Fruit fly (Drosophila melanogaster): ENCODE data around the gene CG43084.
A peak's percentile ranks its signal among the peaks of the same experiment; 100 is the strongest.

Gene CG43084

dm6 chr3L:15639978-15640377 lies 10.7 kb upstream of the CG43084 start (continued):
- TF ChIP-seq bsh (GFP tag; optimal IDR thresholded peaks at IDR 0.05), result peak in 1 of 2 experiments; percentile 32
- TF ChIP-seq Oli (tag; optimal IDR thresholded peaks at IDR 0.05), result peak; percentile 26
- no peak for TF ChIP-seq D19A (tag; optimal IDR thresholded peaks at IDR 0.05)
- TF ChIP-seq CG6254 (GFP tag; optimal IDR thresholded peaks at IDR 0.05), result no peak
- peak; percentile 1 for TF ChIP-seq NC2β (GFP tag; optimal IDR thresholded peaks at IDR 0.05)
- no peak for TF ChIP-seq NC2α (GFP tag; optimal IDR thresholded peaks at IDR 0.05)
- no peak for TF ChIP-seq z (GFP tag; IDR thresholded peaks at IDR 0.05)
- TF ChIP-seq bbx (GFP tag; IDR thresholded peaks at IDR 0.05; ENCODE audit: partially characterized antibody), result no peak
- no peak for TF ChIP-seq stwl (tag; optimal IDR thresholded peaks at IDR 0.05)
- TF ChIP-seq E2f1 (GFP tag; IDR thresholded peaks at IDR 0.05), result no peak
- no peak for TF ChIP-seq Hr78 (GFP tag; optimal IDR thresholded peaks at IDR 0.05)
- 0 out of 3 replicates have a peak, but pooled peaks have one; percentile 27 for TF ChIP-seq CG11093 (GFP tag; IDR thresholded peaks at IDR 0.05)
- no peak for TF ChIP-seq lbe (GFP tag; optimal IDR thresholded peaks at IDR 0.05)
- no peak for TF ChIP-seq Gsc (GFP tag; IDR thresholded peaks at IDR 0.05)
- no peak for TF ChIP-seq Deaf1 (tag; optimal IDR thresholded peaks at IDR 0.05)
- peak; percentile 23 for TF ChIP-seq unpg (GFP tag; optimal IDR thresholded peaks at IDR 0.05)
- TF ChIP-seq sima (GFP tag; optimal IDR thresholded peaks at IDR 0.05), result no peak
- peak; percentile 11 for TF ChIP-seq Ssrp (tag; optimal IDR thresholded peaks at IDR 0.05)
- no peak for TF ChIP-seq CG2202 (tag; optimal IDR thresholded peaks at IDR 0.05)
- TF ChIP-seq PHDP (tag; optimal IDR thresholded peaks at IDR 0.05), result no peak
- peak; percentile 16 for TF ChIP-seq pnt (GFP tag; optimal IDR thresholded peaks at IDR 0.05)
- TF ChIP-seq Antp (GFP tag; optimal IDR thresholded peaks at IDR 0.05), result peak; percentile 17
- TF ChIP-seq Scr (GFP tag; IDR thresholded peaks at IDR 0.05; ENCODE audit: partially characterized antibody), result no peak
- TF ChIP-seq CG18011 (GFP tag; optimal IDR thresholded peaks at IDR 0.05), result no peak
- TF ChIP-seq ken (GFP tag; IDR thresholded peaks at IDR 0.05), result no peak
- TF ChIP-seq kni (GFP tag; optimal IDR thresholded peaks at IDR 0.05), result no peak
- TF ChIP-seq CG42726 (GFP tag; IDR thresholded peaks at IDR 0.05; ENCODE audit: partially characterized antibody), result no peak
- peak; percentile 15 for TF ChIP-seq org-1 (GFP tag; optimal IDR thresholded peaks at IDR 0.05)
- TF ChIP-seq wor (GFP tag; IDR thresholded peaks at IDR 0.05), result no peak
- peak in 1 of 2 experiments; percentile 40 for TF ChIP-seq chif (GFP tag; optimal IDR thresholded peaks at IDR 0.05)
- TF ChIP-seq CG14710 (tag; optimal IDR thresholded peaks at IDR 0.05), result no peak
- no peak for TF ChIP-seq gfzf (GFP tag; optimal IDR thresholded peaks at IDR 0.05)
- TF ChIP-seq CG10209 (GFP tag; optimal IDR thresholded peaks at IDR 0.05), result no peak
- TF ChIP-seq CG1832 (GFP tag; optimal IDR thresholded peaks at IDR 0.05), result no peak
- peak; percentile 32 for TF ChIP-seq CG17829 (tag; optimal IDR thresholded peaks at IDR 0.05)
- TF ChIP-seq CG8290 (GFP tag; optimal IDR thresholded peaks at IDR 0.05), result no peak
- TF ChIP-seq CG8290 (tag; optimal IDR thresholded peaks at IDR 0.05), result no peak
- TF ChIP-seq CG6689 (GFP tag; IDR thresholded peaks at IDR 0.05), result peak; percentile 34; the same call in 1 of the 2 replicates
- no peak for TF ChIP-seq cad (GFP tag; optimal IDR thresholded peaks at IDR 0.05)
- TF ChIP-seq gsb (GFP tag; IDR thresholded peaks at IDR 0.05), result no peak
- peak; percentile 8 for TF ChIP-seq CG30403 (GFP tag; optimal IDR thresholded peaks at IDR 0.05)
- no peak for TF ChIP-seq seq (GFP tag; IDR thresholded peaks at IDR 0.05)
- no peak for TF ChIP-seq Atf6 (GFP tag; IDR thresholded peaks at IDR 0.05)
- no peak for TF ChIP-seq Blimp-1 (GFP tag; optimal IDR thresholded peaks at IDR 0.05)
- no peak for TF ChIP-seq CG10959 (GFP tag; IDR thresholded peaks at IDR 0.05)
- no peak for TF ChIP-seq Doc3 (GFP tag; IDR thresholded peaks at IDR 0.05; ENCODE audit: partially characterized antibody)
- 0 out of 2 replicates have a peak, but pooled peaks have one; percentile 18 for TF ChIP-seq CG4360 (GFP tag; IDR thresholded peaks at IDR 0.05)
- no peak for TF ChIP-seq da (GFP tag; optimal IDR thresholded peaks at IDR 0.05)
- TF ChIP-seq otp (GFP tag; IDR thresholded peaks at IDR 0.05), result no peak
- no peak for TF ChIP-seq jigr1 (GFP tag; IDR thresholded peaks at IDR 0.05)
- TF ChIP-seq CG1233 (GFP tag; optimal IDR thresholded peaks at IDR 0.05), result no peak

Measured in whole organism, embryonic.